Worm (Caenorhabditis elegans): ENCODE results near the gene ZK637.14.

- TF ChIP-seq dao-5 (tag; optimal IDR thresholded peaks at IDR 0.05): no peak
- no peak for TF ChIP-seq W03F9.2 (tag; optimal IDR thresholded peaks at IDR 0.05)
- TF ChIP-seq him-1 (tag; optimal IDR thresholded peaks at IDR 0.05): no peak
Measured at ce11 chrIII:8851961-8852360, 37.0 kb downstream of the ZK637.14 start, which contains the start of gene plg-1.

All from whole organism, L4/young adult.